Worm (Caenorhabditis elegans): ENCODE results near the gene C38D4.10.

The C38D4.10 gene

ce11 chrIII:4754001-4754561 is 28.2 kb upstream of the C38D4.10 start, which contains the start of the genes rps-0 and rbg-3 (continued):
- TF ChIP-seq elt-3 (tag; optimal IDR thresholded peaks at IDR 0.05) (peak in 5 of 6 experiments; percentile 13 to 90 (median 75)), Y116A8C.19 (tag; optimal IDR thresholded peaks at IDR 0.05; ENCODE audit: borderline replicate concordance) (no peak), fos-1 (tag; optimal IDR thresholded peaks at IDR 0.05) (peak; percentile 88), lsy-2 (tag; optimal IDR thresholded peaks at IDR 0.05) (peak; percentile 97), lin-35 (GFP tag; optimal IDR thresholded peaks at IDR 0.05) (peak; percentile 92 to 95), swsn-7 (tag; optimal IDR thresholded peaks at IDR 0.05) (peak; percentile 92), sup-37 (GFP tag; optimal IDR thresholded peaks at IDR 0.05) (peak; percentile 38), ces-1 (GFP tag; optimal IDR thresholded peaks at IDR 0.05) (no peak), nhr-76 (tag; optimal IDR thresholded peaks at IDR 0.05) (no peak), aha-1 (tag; optimal IDR thresholded peaks at IDR 0.05) (peak; percentile 2), hpl-2 (GFP tag; optimal IDR thresholded peaks at IDR 0.05) (peak; percentile 55), lin-15B (tag; optimal IDR thresholded peaks at IDR 0.05) (peak; percentile 92), jun-1 (tag; optimal IDR thresholded peaks at IDR 0.05) (peak; percentile 90), nhr-77 (tag; optimal IDR thresholded peaks at IDR 0.05) (peak; percentile 89), pax-3 (tag; optimal IDR thresholded peaks at IDR 0.05) (peak; percentile 75), lin-13 (GFP tag; optimal IDR thresholded peaks at IDR 0.05) (peak; percentile 90), dpl-1 (GFP tag; optimal IDR thresholded peaks at IDR 0.05) (peak; percentile 88 to 93 (median 93)), lin-39 (tag; optimal IDR thresholded peaks at IDR 0.05) (peak; percentile 77), ama-1 (optimal IDR thresholded peaks at IDR 0.05) (no peak), hlh-4 (tag; optimal IDR thresholded peaks at IDR 0.05) (no peak), nhr-47 (tag; optimal IDR thresholded peaks at IDR 0.05) (peak; percentile 95), alr-1 (tag; optimal IDR thresholded peaks at IDR 0.05; ENCODE audit: borderline replicate concordance) (no peak), nhr-20 (tag; optimal IDR thresholded peaks at IDR 0.05) (peak; percentile 91), ceh-82 (tag; optimal IDR thresholded peaks at IDR 0.05) (peak; percentile 93 to 94 (median 93)), irx-1 (tag; optimal IDR thresholded peaks at IDR 0.05) (peak; percentile 85), rnt-1 (tag; optimal IDR thresholded peaks at IDR 0.05) (peak; percentile 92), ztf-4 (tag; optimal IDR thresholded peaks at IDR 0.05) (peak; percentile 84), nhr-12 (tag; optimal IDR thresholded peaks at IDR 0.05) (no peak), elt-2 (tag; optimal IDR thresholded peaks at IDR 0.05) (peak; percentile 49), nhr-11 (tag; optimal IDR thresholded peaks at IDR 0.05) (peak; percentile 74), mep-1 (tag; optimal IDR thresholded peaks at IDR 0.05) (peak; percentile 98), C34B4.2 (tag; optimal IDR thresholded peaks at IDR 0.05) (no peak), nhr-237 (tag; optimal IDR thresholded peaks at IDR 0.05) (peak; percentile 49), ceh-88 (GFP tag; IDR thresholded peaks at IDR 0.05) (peak; percentile 64), mab-9 (GFP tag; IDR thresholded peaks at IDR 0.05) (peak; percentile 72), pqm-1 (tag; optimal IDR thresholded peaks at IDR 0.05) (no peak), sox-4 (tag; optimal IDR thresholded peaks at IDR 0.05) (peak; percentile 64), efl-3 (GFP tag; optimal IDR thresholded peaks at IDR 0.05) (no peak), lin-14 (GFP tag; optimal IDR thresholded peaks at IDR 0.05) (peak; percentile 95), blmp-1 (tag; optimal IDR thresholded peaks at IDR 0.05) (peak; percentile 89), zip-4 (GFP tag; optimal IDR thresholded peaks at IDR 0.05) (peak; percentile 74), C04F5.9 (tag; optimal IDR thresholded peaks at IDR 0.05) (peak; percentile 99), zag-1 (tag; optimal IDR thresholded peaks at IDR 0.05) (no peak), egl-27 (tag; optimal IDR thresholded peaks at IDR 0.05) (no peak), ets-5 (GFP tag; IDR thresholded peaks at IDR 0.05) (no peak), nhr-90 (tag; optimal IDR thresholded peaks at IDR 0.05; ENCODE audit: poor library complexity) (peak; percentile 89), vab-15 (tag; optimal IDR thresholded peaks at IDR 0.05) (peak; percentile 77), lir-3 (tag; optimal IDR thresholded peaks at IDR 0.05; ENCODE audit: poor library complexity) (peak; percentile 75), dsc-1 (tag; optimal IDR thresholded peaks at IDR 0.05) (peak; percentile 92), snu-23 (GFP tag; optimal IDR thresholded peaks at IDR 0.05) (peak; percentile 96), C16A3.4 (tag; optimal IDR thresholded peaks at IDR 0.05) (peak; percentile 97), tbx-2 (tag; optimal IDR thresholded peaks at IDR 0.05) (peak; percentile 93)

Data from whole organism, L1 larva.